Fruit fly (Drosophila melanogaster) whole organism, adult: Measurements from ENCODE around the gene CG10993.

Experiments used
- CG33017 ChIP-seq: fragments of 200-800 bp; sonication (Bioruptor generic); optimal IDR thresholded peaks from 2 replicates; lab custom pipeline; 2018; ENCODE audit warnings: missing biosample characterization, mild to moderate bottlenecking, missing genetic modification characterization, moderate library complexity
- ovo ChIP-seq: fragments of 200-800 bp; sonication (Bioruptor generic); optimal IDR thresholded peaks from 2 replicates; lab custom pipeline; 2016; ENCODE audit warnings: missing biosample characterization, missing genetic modification characterization

dm6 chrX:13765217-13765616 lies 25.7 kb downstream of the CG10993 start:
- TF ChIP-seq ovo (GFP tag; lab: Kevin White, UChicago) (no peak), CG33017 (tag; lab: Kevin White, UChicago) (no peak)
